Worm (Caenorhabditis elegans) whole organism, mixed stage, embryonic: Measurements from ENCODE around the gene acp-6.

Experiments used
- ces-1 ChIP-seq: fragments of 150-350 bp; optimal IDR thresholded peaks from 2 replicates; lab custom pipeline; 2014; ENCODE audit warnings: missing biosample characterization, missing genetic modification reagents, missing genetic modification characterization
- cnd-1 ChIP-seq: fragments of 200-800 bp; sonication (Bioruptor generic); optimal IDR thresholded peaks from 2 replicates; lab custom pipeline; 2018; ENCODE audit warnings: mild to moderate bottlenecking, missing genetic modification characterization, missing compliant biosample characterization
- lin-13 ChIP-seq: fragments of 150-350 bp; optimal IDR thresholded peaks from 2 replicates; lab custom pipeline; 2014; ENCODE audit warnings: missing biosample characterization, missing genetic modification characterization
- mep-1 ChIP-seq: fragments of 150-350 bp; optimal IDR thresholded peaks from 2 replicates; lab custom pipeline; 2017; ENCODE audit warnings: missing biosample characterization, missing genetic modification reagents, missing genetic modification characterization, inconsistent platforms
- sptf-1 ChIP-seq: sonication (generic microtip); optimal IDR thresholded peaks from 2 replicates; lab custom pipeline; 2017; ENCODE audit warnings: mild to moderate bottlenecking, missing genetic modification characterization, moderate library complexity, missing compliant biosample characterization

- TF ChIP-seq ces-1 (no peak), lin-13 (tag; lab: Kevin White, UChicago) (no peak), mep-1 (tag; lab: Kevin White, UChicago) (no peak), sptf-1 (tag; lab: Kevin White, UChicago) (no peak), cnd-1 (tag; lab: Kevin White, UChicago) (no peak)
These were observed 6.4 kb upstream of the acp-6 start for ce11 chrIV:6432375-6432774.
